Worm (Caenorhabditis elegans): Measurements from ENCODE around the gene wrb-1.

wrb-1 gene

ce11 chrV:1195995-1196394 lies at the start of gene wrb-1, which contains the start of gene Y50D4A.4 (continued):
- TF ChIP-seq sptf-1 (tag; optimal IDR thresholded peaks at IDR 0.05) = no peak
- TF ChIP-seq lsy-2 (tag; optimal IDR thresholded peaks at IDR 0.05) = peak; percentile 80 to 85
- TF ChIP-seq nhr-77 (tag; optimal IDR thresholded peaks at IDR 0.05) = no peak
- no peak for TF ChIP-seq lir-3 (tag; optimal IDR thresholded peaks at IDR 0.05; ENCODE audit: poor library complexity)
- no peak for TF ChIP-seq unc-62 (GFP tag; optimal IDR thresholded peaks at IDR 0.05)
- no peak for TF ChIP-seq ztf-4 (tag; optimal IDR thresholded peaks at IDR 0.05)
- TF ChIP-seq tlp-1 (tag; optimal IDR thresholded peaks at IDR 0.05) = no peak
- no peak for TF ChIP-seq zag-1 (tag; optimal IDR thresholded peaks at IDR 0.05)
- peak; percentile 83 for TF ChIP-seq nhr-47 (tag; optimal IDR thresholded peaks at IDR 0.05)
- peak; percentile 71 for TF ChIP-seq nhr-90 (tag; optimal IDR thresholded peaks at IDR 0.05; ENCODE audit: poor library complexity)
- no peak for TF ChIP-seq nhr-12 (tag; optimal IDR thresholded peaks at IDR 0.05)
- no peak for TF ChIP-seq lin-13 (GFP tag; optimal IDR thresholded peaks at IDR 0.05)
- peak; percentile 79 for TF ChIP-seq nhr-71 (tag; optimal IDR thresholded peaks at IDR 0.05)
- TF ChIP-seq nhr-28 (tag; optimal IDR thresholded peaks at IDR 0.05) = no peak
- TF ChIP-seq C04F5.9 (tag; optimal IDR thresholded peaks at IDR 0.05) = peak; percentile 37
- TF ChIP-seq mab-9 (GFP tag; IDR thresholded peaks at IDR 0.05) = no peak
- peak; percentile 85 for TF ChIP-seq xbp-1 (tag; optimal IDR thresholded peaks at IDR 0.05)
- TF ChIP-seq ets-5 (GFP tag; IDR thresholded peaks at IDR 0.05) = no peak
- TF ChIP-seq swsn-7 (tag; optimal IDR thresholded peaks at IDR 0.05) = peak; percentile 82
- no peak for TF ChIP-seq ceh-63 (GFP tag; optimal IDR thresholded peaks at IDR 0.05)
- no peak for TF ChIP-seq grh-1 (GFP tag; IDR thresholded peaks at IDR 0.05)
- no peak for TF ChIP-seq C34B4.2 (tag; optimal IDR thresholded peaks at IDR 0.05)
- TF ChIP-seq aha-1 (tag; optimal IDR thresholded peaks at IDR 0.05) = no peak
- TF ChIP-seq unc-86 (tag; optimal IDR thresholded peaks at IDR 0.05) = peak; percentile 49
- TF ChIP-seq tbx-2 (tag; optimal IDR thresholded peaks at IDR 0.05) = peak; percentile 75
- peak; percentile 56 for TF ChIP-seq irx-1 (tag; optimal IDR thresholded peaks at IDR 0.05)
- no peak for TF ChIP-seq nhr-85 (tag)
- peak; percentile 52 to 71 (median 70) for TF ChIP-seq ceh-82 (tag; optimal IDR thresholded peaks at IDR 0.05)
- peak; percentile 16 for TF ChIP-seq fkh-8 (tag; optimal IDR thresholded peaks at IDR 0.05)
- TF ChIP-seq ceh-88 (GFP tag; IDR thresholded peaks at IDR 0.05) = no peak
- TF ChIP-seq pag-3 (tag; optimal IDR thresholded peaks at IDR 0.05; ENCODE audit: borderline replicate concordance, insufficient read depth) = no peak

ce11 chrV:1149734-1150669 lies 45.9 kb upstream of the wrb-1 start:
- TF ChIP-seq sox-4 (tag; optimal IDR thresholded peaks at IDR 0.05) = peak; percentile 47
- TF ChIP-seq fkh-8 (tag; optimal IDR thresholded peaks at IDR 0.05) = peak; percentile 91
- TF ChIP-seq pag-3 (tag; optimal IDR thresholded peaks at IDR 0.05; ENCODE audit: borderline replicate concordance, insufficient read depth) = no peak
- no peak for TF ChIP-seq aha-1 (tag; optimal IDR thresholded peaks at IDR 0.05)
- TF ChIP-seq lin-13 (GFP tag; optimal IDR thresholded peaks at IDR 0.05) = peak; percentile 7
- TF ChIP-seq snu-23 (GFP tag; optimal IDR thresholded peaks at IDR 0.05) = peak; percentile 52
- TF ChIP-seq pax-3 (tag; optimal IDR thresholded peaks at IDR 0.05) = peak; percentile 13
- peak; percentile 13 for TF ChIP-seq mep-1 (tag; optimal IDR thresholded peaks at IDR 0.05)
- peak; percentile 89 for TF ChIP-seq fkh-10 (GFP tag; optimal IDR thresholded peaks at IDR 0.05)
- peak; percentile 34 for TF ChIP-seq ces-1 (GFP tag; optimal IDR thresholded peaks at IDR 0.05)
- peak in 1 of 2 experiments; percentile 4 for TF ChIP-seq efl-1 (optimal IDR thresholded peaks at IDR 0.05)
- no peak for TF ChIP-seq efl-1 (GFP tag; optimal IDR thresholded peaks at IDR 0.05 in 1 of 2)
- TF ChIP-seq nhr-20 (tag; optimal IDR thresholded peaks at IDR 0.05) = peak; percentile 2
- no peak for TF ChIP-seq lir-3 (tag; optimal IDR thresholded peaks at IDR 0.05; ENCODE audit: poor library complexity)
- TF ChIP-seq nhr-71 (tag; optimal IDR thresholded peaks at IDR 0.05) = peak; percentile 66
- TF ChIP-seq nhr-85 (tag) = no peak
- peak; percentile 32 for TF ChIP-seq swsn-7 (tag; optimal IDR thresholded peaks at IDR 0.05)
- TF ChIP-seq lsy-2 (tag; optimal IDR thresholded peaks at IDR 0.05) = peak; percentile 4 to 19
- peak; percentile 78 for TF ChIP-seq lin-14 (GFP tag; optimal IDR thresholded peaks at IDR 0.05)
- TF ChIP-seq nhr-47 (tag; optimal IDR thresholded peaks at IDR 0.05) = peak; percentile 64
- TF ChIP-seq dsc-1 (tag; optimal IDR thresholded peaks at IDR 0.05) = peak; percentile 87
